Fruit fly (Drosophila melanogaster) whole organism, prepupa: Measurements from ENCODE around the gene CG4053.

Experiments
- Blimp-1 ChIP-seq: fragments of 200-800 bp; sonication (Bioruptor generic); optimal IDR thresholded peaks from 3 replicates; lab custom pipeline; 2017; ENCODE audit warnings: missing biosample characterization, missing genetic modification characterization, mild to moderate bottlenecking, moderate library complexity, missing genetic modification reagents
- CG10669 ChIP-seq: fragments of 200-800 bp; sonication (Bioruptor generic); optimal IDR thresholded peaks from 3 replicates; lab custom pipeline; 2018; ENCODE audit warnings: missing biosample characterization, mild to moderate bottlenecking, missing genetic modification characterization, moderate library complexity
- CG11294 ChIP-seq: fragments of 200-800 bp; sonication (Bioruptor generic); IDR thresholded peaks from 2 replicates; pipeline ENCODE4 v1.3.6; 2022; ENCODE audit warnings: missing biosample characterization, missing genetic modification characterization
- CG11902 ChIP-seq: fragments of 200-800 bp; sonication (Bioruptor generic); optimal IDR thresholded peaks from 3 replicates; lab custom pipeline; 2016; ENCODE audit warnings: missing biosample characterization, missing genetic modification characterization
- CG15336 ChIP-seq: fragments of 200-800 bp; sonication (Bioruptor generic); IDR thresholded peaks from 2 replicates; pipeline ENCODE4 v1.3.6; 2022; ENCODE audit warnings: missing biosample characterization, missing genetic modification characterization
- CG1621 ChIP-seq: fragments of 200-800 bp; sonication (Bioruptor generic); optimal IDR thresholded peaks from 3 replicates; lab custom pipeline; 2018; ENCODE audit warnings: missing biosample characterization, mild to moderate bottlenecking, missing genetic modification characterization
- CG16779 ChIP-seq: fragments of 200-800 bp; sonication (Bioruptor generic); optimal IDR thresholded peaks from 3 replicates; lab custom pipeline; 2017; ENCODE audit warnings: missing biosample characterization, mild to moderate bottlenecking, missing genetic modification characterization
- CG31627 ChIP-seq: fragments of 200-800 bp; sonication (Bioruptor generic); optimal IDR thresholded peaks from 3 replicates; lab custom pipeline; 2016; ENCODE audit warnings: missing biosample characterization, missing genetic modification characterization
- CG32006 ChIP-seq: fragments of 200-800 bp; sonication (Bioruptor generic); optimal IDR thresholded peaks from 3 replicates; lab custom pipeline; 2017; ENCODE audit warnings: missing biosample characterization, mild to moderate bottlenecking, missing genetic modification characterization
- CG34406 ChIP-seq: fragments of 200-800 bp; sonication (Bioruptor generic); optimal IDR thresholded peaks from 3 replicates; lab custom pipeline; 2016; ENCODE audit warnings: missing biosample characterization, missing genetic modification characterization
- CG4318 ChIP-seq: fragments of 200-800 bp; sonication (Bioruptor generic); optimal IDR thresholded peaks from 3 replicates; lab custom pipeline; 2017; ENCODE audit warnings: missing biosample characterization, mild to moderate bottlenecking, missing genetic modification characterization
- CG6276 ChIP-seq: fragments of 200-800 bp; sonication (Bioruptor generic); optimal IDR thresholded peaks from 2 replicates; lab custom pipeline; 2017; ENCODE audit warnings: missing biosample characterization, mild to moderate bottlenecking, missing genetic modification characterization
- CG6792 ChIP-seq: fragments of 200-800 bp; sonication (Bioruptor generic); optimal IDR thresholded peaks from 3 replicates; lab custom pipeline; 2016; ENCODE audit warnings: missing biosample characterization, missing genetic modification characterization
- CG6808 ChIP-seq: fragments of 200-800 bp; sonication (Bioruptor generic); optimal IDR thresholded peaks from 3 replicates; lab custom pipeline; 2017; ENCODE audit warnings: missing biosample characterization, missing genetic modification characterization, mild to moderate bottlenecking, moderate library complexity, missing genetic modification reagents
- CG6854 ChIP-seq: fragments of 200-800 bp; sonication (Bioruptor generic); optimal IDR thresholded peaks from 2 replicates; lab custom pipeline; 2017; ENCODE audit warnings: missing biosample characterization, mild to moderate bottlenecking, missing genetic modification characterization
- CG8119 ChIP-seq: fragments of 200-800 bp; sonication (Bioruptor generic); IDR thresholded peaks from 3 replicates; pipeline ENCODE4 v1.3.6; 2022; ENCODE audit warnings: missing biosample characterization, missing genetic modification characterization
- CG8319 ChIP-seq: fragments of 200-800 bp; sonication (Bioruptor generic); optimal IDR thresholded peaks from 3 replicates; lab custom pipeline; 2016; ENCODE audit warnings: missing biosample characterization, missing genetic modification characterization
- CG8632 ChIP-seq: fragments of 200-800 bp; sonication (Bioruptor generic); optimal IDR thresholded peaks from 3 replicates; lab custom pipeline; 2016; ENCODE audit warnings: missing biosample characterization, missing genetic modification characterization
- CG9139 ChIP-seq: fragments of 200-800 bp; sonication (Bioruptor generic); optimal IDR thresholded peaks from 3 replicates; lab custom pipeline; 2017; ENCODE audit warnings: missing biosample characterization, mild to moderate bottlenecking, missing genetic modification characterization
- Eip75B ChIP-seq: fragments of 200-800 bp; sonication (Bioruptor generic); optimal IDR thresholded peaks from 3 replicates; lab custom pipeline; 2016; ENCODE audit warnings: missing biosample characterization, missing genetic modification characterization
- Eip78C ChIP-seq: fragments of 200-800 bp; sonication (Bioruptor generic); peaks from one replicate; lab custom pipeline; 2016; ENCODE audit warnings: missing biosample characterization, missing genetic modification characterization
- Eip93F ChIP-seq: fragments of 200-800 bp; sonication (Bioruptor generic); optimal IDR thresholded peaks from 2 replicates; lab custom pipeline; 2016; ENCODE audit warnings: missing biosample characterization, mild to moderate bottlenecking, missing genetic modification characterization
- Ets21C ChIP-seq: fragments of 200-800 bp; sonication (Bioruptor generic); optimal IDR thresholded peaks from 3 replicates; lab custom pipeline; 2016; ENCODE audit warnings: missing biosample characterization, missing genetic modification characterization
- Ets96B ChIP-seq: fragments of 200-800 bp; optimal IDR thresholded peaks from 2 replicates; lab custom pipeline; 2019; ENCODE audit warnings: missing biosample characterization, mild to moderate bottlenecking, missing genetic modification characterization, moderate library complexity
- Gug ChIP-seq: fragments of 200-800 bp; sonication (Bioruptor generic); IDR thresholded peaks from 2 replicates; pipeline ENCODE4 v1.3.6; 2022; ENCODE audit warnings: missing biosample characterization, missing genetic modification characterization
- Hr39 ChIP-seq: fragments of 200-800 bp; sonication (Bioruptor generic); optimal IDR thresholded peaks from 2 replicates; lab custom pipeline; 2016; ENCODE audit warnings: missing biosample characterization, missing genetic modification characterization
- Lpt ChIP-seq: fragments of 200-800 bp; sonication (Bioruptor generic); optimal IDR thresholded peaks from 3 replicates; lab custom pipeline; 2016; ENCODE audit warnings: missing biosample characterization, missing genetic modification characterization
- Met ChIP-seq: fragments of 200-800 bp; sonication (Bioruptor generic); optimal IDR thresholded peaks from 3 replicates; lab custom pipeline; 2016; ENCODE audit warnings: missing biosample characterization, missing genetic modification characterization
- OdsH ChIP-seq: fragments of 200-800 bp; sonication (Bioruptor generic); optimal IDR thresholded peaks from 3 replicates; lab custom pipeline; 2016; ENCODE audit warnings: missing biosample characterization, missing genetic modification characterization
- Smox ChIP-seq: fragments of 200-800 bp; sonication (Bioruptor generic); optimal IDR thresholded peaks from 3 replicates; lab custom pipeline; 2016; ENCODE audit warnings: missing biosample characterization, missing genetic modification characterization
- Sox14 ChIP-seq: fragments of 200-800 bp; sonication (Bioruptor generic); optimal IDR thresholded peaks from 3 replicates; lab custom pipeline; 2016; ENCODE audit warnings: missing biosample characterization, missing genetic modification characterization
- Sox15 ChIP-seq: fragments of 200-800 bp; sonication (Bioruptor generic); optimal IDR thresholded peaks from 3 replicates; lab custom pipeline; 2016; ENCODE audit warnings: missing biosample characterization, missing genetic modification characterization
- acj6 ChIP-seq: fragments of 200-800 bp; sonication (Bioruptor generic); optimal IDR thresholded peaks from 3 replicates; lab custom pipeline; 2016; ENCODE audit warnings: missing biosample characterization, missing genetic modification characterization
- cyc ChIP-seq: fragments of 200-800 bp; sonication (Bioruptor generic); optimal IDR thresholded peaks from 3 replicates; lab custom pipeline; 2016; ENCODE audit warnings: missing biosample characterization, missing genetic modification characterization
- dac ChIP-seq: fragments of 200-800 bp; sonication (Bioruptor generic); optimal IDR thresholded peaks from 2 replicates; lab custom pipeline; 2017; ENCODE audit warnings: missing biosample characterization, mild to moderate bottlenecking, missing genetic modification characterization
- dsx ChIP-seq: fragments of 200-800 bp; optimal IDR thresholded peaks from 3 replicates; lab custom pipeline; 2019; ENCODE audit warnings: missing biosample characterization, mild to moderate bottlenecking, missing genetic modification characterization, moderate library complexity; ENCODE audit not compliant: poor library complexity, severe bottlenecking
- eg ChIP-seq: fragments of 200-800 bp; sonication (Bioruptor generic); IDR thresholded peaks from 3 replicates; pipeline ENCODE4 v1.3.6; 2022; ENCODE audit warnings: missing biosample characterization, missing genetic modification characterization
- esn ChIP-seq: fragments of 200-800 bp; sonication (Bioruptor generic); optimal IDR thresholded peaks from 2 replicates; lab custom pipeline; 2016; ENCODE audit warnings: missing biosample characterization, mild to moderate bottlenecking, missing genetic modification characterization, moderate library complexity
- fd59A ChIP-seq: fragments of 200-800 bp; sonication (Bioruptor generic); optimal IDR thresholded peaks from 2 replicates; lab custom pipeline; 2017; ENCODE audit warnings: missing biosample characterization, mild to moderate bottlenecking, missing genetic modification characterization, missing genetic modification reagents
- fd85E ChIP-seq: fragments of 200-800 bp; sonication (Bioruptor generic); optimal IDR thresholded peaks from 3 replicates; lab custom pipeline; 2016; ENCODE audit warnings: missing biosample characterization, missing genetic modification characterization
- lz ChIP-seq: fragments of 200-800 bp; sonication (Bioruptor generic); optimal IDR thresholded peaks from 3 replicates; lab custom pipeline; 2016; ENCODE audit warnings: missing biosample characterization, missing genetic modification characterization
- net ChIP-seq: fragments of 200-800 bp; sonication (Bioruptor generic); optimal IDR thresholded peaks from 3 replicates; lab custom pipeline; 2016; ENCODE audit warnings: missing biosample characterization, missing genetic modification characterization
- pdm3 ChIP-seq: fragments of 200-800 bp; sonication (Bioruptor generic); optimal IDR thresholded peaks from 3 replicates; lab custom pipeline; 2016; ENCODE audit warnings: missing biosample characterization, missing genetic modification characterization
- salr ChIP-seq, 2 experiments: fragments of 200-800 bp; sonication (Bioruptor generic); optimal IDR thresholded peaks; 3 replicates each; lab custom pipeline; 2016 to 2018; ENCODE audit warnings: missing biosample characterization in 2 of 2, missing genetic modification characterization in 2 of 2, mild to moderate bottlenecking in 1 of 2
- spab ChIP-seq: fragments of 200-800 bp; sonication (Bioruptor generic); optimal IDR thresholded peaks from 2 replicates; lab custom pipeline; 2017; ENCODE audit warnings: missing biosample characterization, mild to moderate bottlenecking, missing genetic modification characterization, missing genetic modification reagents
- ss ChIP-seq, 2 experiments: fragments of 200-800 bp; sonication (Bioruptor generic); optimal IDR thresholded peaks; 2 replicates in 1 of 2; 3 replicates in 1 of 2; lab custom pipeline; 2017 to 2018; ENCODE audit warnings: mild to moderate bottlenecking in 2 of 2, missing biosample characterization in 2 of 2, missing genetic modification characterization in 2 of 2, moderate library complexity in 1 of 2
- topi ChIP-seq: fragments of 200-800 bp; sonication (Bioruptor generic); optimal IDR thresholded peaks from 3 replicates; lab custom pipeline; 2016; ENCODE audit warnings: missing biosample characterization, missing genetic modification characterization
- vri ChIP-seq: fragments of 200-800 bp; sonication (Bioruptor generic); optimal IDR thresholded peaks from 3 replicates; lab custom pipeline; 2016; ENCODE audit warnings: missing biosample characterization, mild to moderate bottlenecking, missing genetic modification characterization

Gene CG4053

DNA sequence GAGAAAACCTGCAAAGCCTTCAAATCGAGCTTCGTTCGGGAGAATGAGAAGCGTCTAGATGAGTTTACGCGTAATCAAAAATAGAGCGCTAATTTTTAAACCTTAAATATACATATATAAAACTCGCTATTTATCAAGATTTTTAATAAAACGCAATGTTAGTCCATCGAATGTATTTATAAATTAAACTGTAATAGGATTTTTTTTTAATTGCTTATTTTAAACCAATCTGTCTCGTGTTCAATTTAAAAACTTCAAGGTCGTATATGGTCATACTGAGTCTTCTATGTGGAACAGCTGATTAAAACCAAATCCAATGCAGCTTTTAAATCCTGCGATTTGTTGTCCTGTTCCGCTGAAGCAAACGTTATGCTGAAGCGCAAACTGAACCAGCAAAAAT lies 18.3 kb upstream of the CG4053 start, which contains the start of gene Smug:
Smug (plus strand) TSS at position 301 of the 400 bp plus-strand sequence.
- TF ChIP-seq CG15336 (GFP tag; lab: Robert Waterston, UW) (no peak), CG4318 (no peak), Hr39 (GFP tag; lab: Kevin White, UChicago) (no peak), Sox14 (GFP tag; lab: Kevin White, UChicago) (no peak), pdm3 (GFP tag; lab: Kevin White, UChicago) (no peak), Ets96B (tag; lab: Kevin White, UChicago) (no peak), vri (GFP tag; lab: Kevin White, UChicago) (no peak), Gug (GFP tag; lab: Robert Waterston, UW) (no peak), net (GFP tag; lab: Kevin White, UChicago) (no peak), CG16779 (tag; lab: Kevin White, UChicago) (no peak)

DNA sequence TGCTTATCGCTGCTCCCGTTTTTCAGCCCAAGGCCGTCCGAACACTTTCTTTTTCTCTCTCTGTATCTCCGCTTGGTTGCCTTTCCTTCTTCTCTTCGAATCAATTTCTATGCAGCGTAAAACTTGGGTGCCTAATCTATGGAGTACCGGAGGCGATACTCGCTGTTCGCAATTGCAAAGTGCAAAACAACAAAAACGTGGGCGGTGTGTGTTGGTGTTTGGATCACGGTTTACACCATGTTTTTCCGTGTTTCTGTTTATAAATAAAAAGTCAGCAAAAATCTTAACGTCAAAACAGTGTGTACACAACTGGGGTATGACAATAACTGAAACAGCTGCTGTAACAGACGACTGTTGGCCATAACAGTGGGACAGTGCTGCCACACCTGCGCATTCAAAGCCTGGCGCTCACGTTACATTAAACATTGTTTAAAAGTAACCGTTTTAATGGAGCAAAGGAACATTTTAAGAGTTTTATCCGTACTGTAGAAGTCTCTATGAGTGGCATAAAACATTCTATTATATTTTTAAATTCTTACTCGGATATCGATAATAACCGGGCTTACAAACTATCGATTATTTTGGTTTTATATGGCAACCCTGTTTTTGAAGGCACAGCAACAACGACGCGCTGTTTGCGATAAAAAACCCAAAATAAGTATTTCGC lies 17.2 kb upstream of the CG4053 start, which contains the start of the genes m-cup and Det:
m-cup (minus strand) TSS at position 333 of the 667 bp plus-strand sequence.
Det (plus strand) TSS at position 588 of the 667 bp plus-strand sequence.
- no peak for TF ChIP-seq acj6 (GFP tag; lab: Kevin White, UChicago)
- TF ChIP-seq CG9139 (GFP tag; lab: Kevin White, UChicago), result no peak
- TF ChIP-seq dsx, result no peak
- no peak for TF ChIP-seq OdsH (GFP tag; lab: Kevin White, UChicago)
- no peak for TF ChIP-seq vri (GFP tag; lab: Kevin White, UChicago)
- peak; percentile 21 for TF ChIP-seq cyc (GFP tag; lab: Kevin White, UChicago)
- no peak for TF ChIP-seq Blimp-1
- no peak for TF ChIP-seq Met
- TF ChIP-seq CG6808 (GFP tag; lab: Kevin White, UChicago), result no peak
- no peak for TF ChIP-seq eg
- no peak for TF ChIP-seq fd59A (GFP tag; lab: Kevin White, UChicago)
- TF ChIP-seq Hr39 (GFP tag; lab: Kevin White, UChicago), result peak; percentile 27
- no peak for TF ChIP-seq CG8319 (GFP tag; lab: Kevin White, UChicago)
- TF ChIP-seq salr (GFP tag; optimal IDR thresholded peaks at IDR 0.05; lab: Kevin White, UChicago), result no peak
- TF ChIP-seq CG6792 (GFP tag; lab: Kevin White, UChicago), result no peak
- TF ChIP-seq dac (GFP tag; lab: Kevin White, UChicago), result no peak
- no peak for TF ChIP-seq Sox15 (GFP tag; lab: Kevin White, UChicago)
- TF ChIP-seq CG32006 (GFP tag; lab: Kevin White, UChicago), result no peak
- TF ChIP-seq CG11902 (GFP tag; lab: Kevin White, UChicago), result no peak
- TF ChIP-seq CG8119 (GFP tag; lab: Robert Waterston, UW), result 0 out of 3 replicates have a peak, but pooled peaks have one; percentile 30
- TF ChIP-seq CG34406 (GFP tag; lab: Kevin White, UChicago), result no peak
- TF ChIP-seq CG1621 (tag; lab: Kevin White, UChicago), result no peak
- no peak for TF ChIP-seq Eip93F (GFP tag; lab: Kevin White, UChicago)
- TF ChIP-seq Lpt (GFP tag; lab: Kevin White, UChicago), result no peak
- no peak for TF ChIP-seq CG10669 (GFP tag; lab: Kevin White, UChicago)
- TF ChIP-seq Ets96B (tag; lab: Kevin White, UChicago), result no peak
- TF ChIP-seq Ets21C, result peak; percentile 26
- TF ChIP-seq Eip75B (GFP tag; lab: Kevin White, UChicago), result no peak
- TF ChIP-seq CG16779 (tag; lab: Kevin White, UChicago), result no peak
- TF ChIP-seq pdm3 (GFP tag; lab: Kevin White, UChicago), result peak; percentile 11
- peak; percentile 10 for TF ChIP-seq Smox
- no peak for TF ChIP-seq lz (GFP tag; lab: Kevin White, UChicago)
- no peak for TF ChIP-seq CG6854 (GFP tag; lab: Kevin White, UChicago)
- peak; percentile 20 for TF ChIP-seq Sox14 (GFP tag; lab: Kevin White, UChicago)
- TF ChIP-seq CG6276 (GFP tag; lab: Kevin White, UChicago), result no peak
- TF ChIP-seq Eip78C (GFP tag; lab: Kevin White, UChicago), result peak; percentile 74
- no peak for TF ChIP-seq CG8632 (GFP tag; lab: Kevin White, UChicago)
- TF ChIP-seq topi (GFP tag; lab: Kevin White, UChicago), result no peak
- TF ChIP-seq fd85E (GFP tag; lab: Kevin White, UChicago), result no peak
- no peak for TF ChIP-seq esn (GFP tag; lab: Kevin White, UChicago)
- TF ChIP-seq ss (GFP tag; optimal IDR thresholded peaks at IDR 0.05; lab: Kevin White, UChicago), result no peak
- no peak for TF ChIP-seq CG11294 (GFP tag; lab: Robert Waterston, UW)
- peak; percentile 15 for TF ChIP-seq CG31627 (GFP tag; lab: Kevin White, UChicago)
- no peak for TF ChIP-seq spab (GFP tag; lab: Kevin White, UChicago)
